Worm (Caenorhabditis elegans) whole organism, L4/young adult: ENCODE results near the gene K03B4.4.

ENCODE experiments used
- dao-5 ChIP-seq: sonication (generic microtip); optimal IDR thresholded peaks from 2 replicates; lab custom pipeline; 2016; ENCODE audit warnings: missing genotype, missing genetic modification characterization, moderate library complexity, missing compliant biosample characterization
- him-1 ChIP-seq: sonication (generic microtip); optimal IDR thresholded peaks from 2 replicates; lab custom pipeline; 2016; ENCODE audit warnings: missing genotype, missing genetic modification reagents, missing genetic modification characterization, missing compliant biosample characterization

DNA sequence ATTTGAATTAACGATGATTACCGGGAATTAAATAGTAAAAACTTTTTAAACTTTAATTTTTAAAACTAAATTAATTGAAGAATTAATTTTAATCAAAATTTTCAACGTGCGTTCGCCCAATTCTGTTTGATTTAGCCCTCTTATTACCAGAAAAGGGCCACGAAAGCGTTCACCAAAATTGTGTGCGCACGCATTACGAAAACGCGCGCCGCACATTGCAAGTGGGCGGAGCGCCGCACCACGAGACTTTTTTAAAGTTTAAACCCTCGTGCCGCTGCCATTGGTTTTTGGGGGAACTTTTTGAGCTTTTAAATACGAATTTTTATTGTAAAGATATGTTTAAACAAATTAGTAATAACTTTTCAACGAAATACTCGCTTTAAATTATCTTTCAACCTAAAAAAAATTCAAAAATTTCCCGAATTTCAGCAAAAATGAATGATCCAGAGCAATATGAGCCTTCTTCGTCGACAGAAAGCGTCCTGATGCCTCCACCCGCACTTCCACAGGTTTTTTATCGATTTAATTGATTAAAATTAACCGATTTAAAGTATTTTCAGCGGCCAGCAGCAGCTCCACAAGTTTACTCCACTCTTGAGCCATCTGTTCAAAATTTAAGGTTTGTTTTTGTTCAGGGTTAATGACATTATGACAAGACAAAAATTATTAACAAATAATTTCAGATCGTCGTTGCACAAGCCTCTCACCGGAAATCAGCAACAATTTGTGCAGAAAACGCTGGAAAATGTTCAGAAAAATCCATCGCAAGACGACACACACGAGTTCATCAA lies 5.1 kb downstream of the K03B4.4 start, which contains the start of gene taf-10:
- TF ChIP-seq him-1 (tag; lab: Kevin White, UChicago) (no peak), dao-5 (no peak)
